Worm (Caenorhabditis elegans): Measurements from ENCODE around the gene T07G12.2.

ce11 chrIV:10570065-10570464 lies 39.6 kb downstream of the T07G12.2 start:
- TF ChIP-seq ztf-11 (tag; optimal IDR thresholded peaks at IDR 0.05) (no peak), ceh-82 (tag; optimal IDR thresholded peaks at IDR 0.05) (no peak), ama-1 (optimal IDR thresholded peaks at IDR 0.05) (no peak), nhr-28 (tag; optimal IDR thresholded peaks at IDR 0.05) (no peak), unc-39 (tag; optimal IDR thresholded peaks at IDR 0.05) (no peak), pqm-1 (tag; optimal IDR thresholded peaks at IDR 0.05) (no peak), aly-2 (tag; optimal IDR thresholded peaks at IDR 0.05) (no peak), ceh-9 (tag; optimal IDR thresholded peaks at IDR 0.05) (no peak)
